Fruit fly (Drosophila melanogaster): ENCODE data around the gene del.

Gene del

DNA sequence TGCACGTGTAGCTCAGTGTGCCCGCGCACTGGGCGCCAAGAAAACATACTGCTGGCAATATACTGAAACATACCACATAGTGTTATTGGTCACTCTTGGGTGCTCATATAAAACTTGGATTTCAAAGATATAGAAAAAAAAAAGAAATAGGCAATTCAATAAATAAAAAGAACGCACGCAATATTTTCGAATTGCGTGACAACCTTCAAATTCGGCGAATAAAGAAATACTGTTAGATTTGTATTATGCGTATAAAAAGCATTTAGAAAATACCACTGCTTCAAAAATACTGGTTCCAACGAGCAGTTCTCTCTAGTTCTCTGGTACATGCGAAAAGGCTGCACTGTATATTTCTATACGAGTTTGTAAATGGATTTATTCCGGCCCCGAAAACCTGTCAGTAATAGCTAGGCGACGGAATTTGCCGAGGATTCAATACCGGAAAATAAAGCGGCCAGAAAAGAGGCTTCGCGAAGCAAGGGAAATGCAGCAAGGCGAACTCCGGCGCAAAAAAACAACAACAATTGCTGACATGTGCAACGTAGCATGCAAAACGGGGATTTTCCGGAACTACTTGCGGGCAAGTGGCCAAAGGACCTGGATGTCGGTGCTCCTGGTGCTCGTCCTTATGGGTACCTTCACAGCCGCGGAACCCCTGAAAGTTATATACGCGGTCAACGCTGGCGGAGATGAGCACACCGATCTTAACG, 45.8 kb downstream of the del start, which contains the start of gene CG9257 (continued):
- TF ChIP-seq Scr (GFP tag; IDR thresholded peaks at IDR 0.05; ENCODE audit: partially characterized antibody) (no peak), pb (GFP tag; optimal IDR thresholded peaks at IDR 0.05) (no peak), gt (GFP tag; IDR thresholded peaks at IDR 0.05) (no peak), CG4707 (GFP tag; optimal IDR thresholded peaks at IDR 0.05) (no peak), inv (GFP tag; IDR thresholded peaks at IDR 0.05; ENCODE audit: partially characterized antibody) (no peak), run (tag; optimal IDR thresholded peaks at IDR 0.05) (no peak), ci (GFP tag; IDR thresholded peaks at IDR 0.05) (no peak), bowl (GFP tag; IDR thresholded peaks at IDR 0.05) (no peak), CG2202 (tag; optimal IDR thresholded peaks at IDR 0.05) (no peak), HmgD (GFP tag; optimal IDR thresholded peaks at IDR 0.05) (no peak), Hey (tag; optimal IDR thresholded peaks at IDR 0.05) (no peak), grau (tag; optimal IDR thresholded peaks at IDR 0.05) (peak; percentile 90), HmgZ (tag; optimal IDR thresholded peaks at IDR 0.05) (peak; percentile 43), YL-1 (GFP tag; optimal IDR thresholded peaks at IDR 0.05) (peak; percentile 87), Mrtf (GFP tag; IDR thresholded peaks at IDR 0.05) (no peak), D19A (tag; optimal IDR thresholded peaks at IDR 0.05) (no peak), CG14014 (GFP tag; IDR thresholded peaks at IDR 0.05) (no peak), Adf1 (GFP tag; IDR thresholded peaks at IDR 0.05) (no peak), NFAT (GFP tag; IDR thresholded peaks at IDR 0.05) (0 out of 2 replicates have a peak, but pooled peaks have one; percentile 4), sr (GFP tag; IDR thresholded peaks at IDR 0.05) (no peak), ewg (GFP tag; optimal IDR thresholded peaks at IDR 0.05) (no peak), unc-4 (GFP tag; IDR thresholded peaks at IDR 0.05; ENCODE audit: partially characterized antibody) (0 out of 2 replicates have a peak, but pooled peaks have one; percentile 19), CG6272 (GFP tag; IDR thresholded peaks at IDR 0.05) (0 out of 2 replicates have a peak, but pooled peaks have one; percentile 5), Antp (GFP tag; optimal IDR thresholded peaks at IDR 0.05) (peak; percentile 6), CG33213 (GFP tag; optimal IDR thresholded peaks at IDR 0.05) (peak; percentile 38), jumu (GFP tag; optimal IDR thresholded peaks at IDR 0.05) (no peak), ranshi (GFP tag; IDR thresholded peaks at IDR 0.05) (no peak), p53 (GFP tag; optimal IDR thresholded peaks at IDR 0.05) (no peak), tio (GFP tag; optimal IDR thresholded peaks at IDR 0.05) (no peak), CG32772 (GFP tag; IDR thresholded peaks at IDR 0.05) (no peak), CG12104 (GFP tag; optimal IDR thresholded peaks at IDR 0.05) (no peak), Mes4 (GFP tag; optimal IDR thresholded peaks at IDR 0.05) (peak; percentile 7), tup (GFP tag; optimal IDR thresholded peaks at IDR 0.05) (no peak), CG8359 (GFP tag; optimal IDR thresholded peaks at IDR 0.05; ENCODE audit: borderline replicate concordance) (no peak), ro (GFP tag; IDR thresholded peaks at IDR 0.05) (no peak), cato (GFP tag; optimal IDR thresholded peaks at IDR 0.05; ENCODE audit: borderline replicate concordance) (no peak), CG31388 (GFP tag; optimal IDR thresholded peaks at IDR 0.05) (no peak), trem (tag; optimal IDR thresholded peaks at IDR 0.05) (peak; percentile 23), dysf (GFP tag; IDR thresholded peaks at IDR 0.05) (no peak), scrt (GFP tag; optimal IDR thresholded peaks at IDR 0.05) (no peak), Pdp1 (GFP tag; optimal IDR thresholded peaks at IDR 0.05) (peak in 1 of 2 experiments; percentile 33), CG18476 (GFP tag; optimal IDR thresholded peaks at IDR 0.05) (no peak), Dp (GFP tag; optimal IDR thresholded peaks at IDR 0.05) (peak; percentile 66), CG1024 (GFP tag; IDR thresholded peaks at IDR 0.05) (no peak), bbx (GFP tag; IDR thresholded peaks at IDR 0.05; ENCODE audit: partially characterized antibody) (no peak), CG11504 (tag; optimal IDR thresholded peaks at IDR 0.05) (no peak), HLH4C (GFP tag; IDR thresholded peaks at IDR 0.05; ENCODE audit: partially characterized antibody) (no peak), CG6254 (GFP tag; optimal IDR thresholded peaks at IDR 0.05) (no peak), Atf3 (GFP tag; optimal IDR thresholded peaks at IDR 0.05) (no peak), Hr51 (GFP tag; optimal IDR thresholded peaks at IDR 0.05) (no peak)
